Fruit fly (Drosophila melanogaster): Measurements from ENCODE around the gene Chrac-14.

The Chrac-14 gene

DNA sequence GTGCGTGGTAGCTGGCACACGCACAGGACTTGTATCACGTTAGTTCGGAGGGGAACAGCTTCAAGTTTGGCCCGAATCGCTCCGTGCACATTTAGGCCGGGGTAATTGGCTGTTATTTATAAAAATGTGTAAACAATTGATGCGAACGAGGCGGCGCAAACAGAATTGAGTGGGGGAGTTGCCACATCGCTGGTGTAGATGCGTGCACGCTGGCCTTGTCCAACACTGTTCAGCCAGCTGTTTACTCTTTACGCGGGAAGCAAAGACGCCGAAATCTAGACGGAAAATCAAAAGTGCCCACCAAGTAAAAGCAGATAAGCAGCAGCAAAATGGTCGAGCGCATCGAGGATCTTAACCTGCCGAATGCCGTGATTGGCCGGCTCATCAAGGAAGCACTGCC lies at the start of gene Chrac-14, which contains the start of gene D12:
Gene Chrac-14 (plus strand): TSS at position 230 of the 400 bp plus-strand sequence.
Gene D12 (minus strand): TSS at position 190 of the 400 bp plus-strand sequence.
- TF ChIP-seq CG17801 (GFP tag; optimal IDR thresholded peaks at IDR 0.05; ENCODE audit: partially characterized antibody) = no peak

DNA sequence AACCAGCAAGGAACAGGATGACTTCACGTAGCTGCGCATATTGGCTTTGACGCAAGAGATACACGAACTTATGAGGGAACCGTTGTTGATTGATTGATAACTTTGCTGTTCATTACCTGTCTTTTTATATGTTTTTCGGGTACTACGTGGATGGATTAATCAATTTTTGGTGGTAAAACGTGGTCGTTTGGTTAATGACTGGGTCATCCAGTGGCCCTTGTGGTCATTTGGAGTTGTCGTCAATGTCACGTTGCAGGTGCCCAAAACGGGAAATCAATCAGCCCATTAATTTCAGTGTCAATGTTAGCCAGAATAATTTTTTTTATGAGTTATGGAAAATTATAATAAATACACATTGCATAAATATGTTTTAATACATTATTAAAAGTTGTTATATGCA lies 48.0 kb upstream of the Chrac-14 start, which contains the start of gene CG42819:
Gene CG42819 (minus strand): TSS at position 101 of the 400 bp plus-strand sequence.
- TF ChIP-seq CG17801 (GFP tag; optimal IDR thresholded peaks at IDR 0.05; ENCODE audit: partially characterized antibody) = no peak

dm6 chr2L:8392298-8392697 lies 44.9 kb upstream of the Chrac-14 start, which contains the start of gene CG42820:
TSS of gene CG42820 (minus strand) at chr2L:8392398.
- no peak for TF ChIP-seq CG17801 (GFP tag; optimal IDR thresholded peaks at IDR 0.05; ENCODE audit: partially characterized antibody)

dm6 chr2L:8393122-8393521 lies 44.1 kb upstream of the Chrac-14 start, which contains the start of gene Acp29AB:
TSS of gene Acp29AB (minus strand) at chr2L:8393222.
- TF ChIP-seq CG17801 (GFP tag; optimal IDR thresholded peaks at IDR 0.05; ENCODE audit: partially characterized antibody) = no peak

- TF ChIP-seq CG17801 (GFP tag; optimal IDR thresholded peaks at IDR 0.05; ENCODE audit: partially characterized antibody) = no peak
Measured at dm6 chr2L:8394180-8394579, 43.0 kb upstream of the Chrac-14 start, which contains the start of gene lectin-29Ca. TSS of gene lectin-29Ca (minus strand) at chr2L:8394280.

DNA sequence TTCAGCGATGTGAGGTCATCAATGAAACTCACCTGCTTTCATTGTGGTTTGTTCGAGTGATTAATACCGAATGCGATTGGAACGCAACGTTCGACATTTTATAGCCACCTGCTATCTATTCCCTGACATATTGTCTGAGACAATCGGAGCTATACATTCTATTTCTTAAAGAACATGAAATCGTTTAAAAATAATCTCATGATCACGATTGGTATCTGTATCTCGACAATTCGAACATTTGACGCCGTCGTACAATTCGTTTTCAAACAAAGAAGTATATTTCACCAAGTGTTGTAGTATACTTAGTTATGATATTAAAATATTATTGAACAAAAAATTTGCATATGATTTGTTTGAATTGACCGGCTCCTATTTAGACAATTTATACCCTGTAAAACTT lies 42.4 kb upstream of the Chrac-14 start, which contains the start of gene Peritrophin-15b:
Gene Peritrophin-15b (minus strand): TSS at position 101 of the 400 bp plus-strand sequence.
- no peak for TF ChIP-seq CG17801 (GFP tag; optimal IDR thresholded peaks at IDR 0.05; ENCODE audit: partially characterized antibody)

DNA sequence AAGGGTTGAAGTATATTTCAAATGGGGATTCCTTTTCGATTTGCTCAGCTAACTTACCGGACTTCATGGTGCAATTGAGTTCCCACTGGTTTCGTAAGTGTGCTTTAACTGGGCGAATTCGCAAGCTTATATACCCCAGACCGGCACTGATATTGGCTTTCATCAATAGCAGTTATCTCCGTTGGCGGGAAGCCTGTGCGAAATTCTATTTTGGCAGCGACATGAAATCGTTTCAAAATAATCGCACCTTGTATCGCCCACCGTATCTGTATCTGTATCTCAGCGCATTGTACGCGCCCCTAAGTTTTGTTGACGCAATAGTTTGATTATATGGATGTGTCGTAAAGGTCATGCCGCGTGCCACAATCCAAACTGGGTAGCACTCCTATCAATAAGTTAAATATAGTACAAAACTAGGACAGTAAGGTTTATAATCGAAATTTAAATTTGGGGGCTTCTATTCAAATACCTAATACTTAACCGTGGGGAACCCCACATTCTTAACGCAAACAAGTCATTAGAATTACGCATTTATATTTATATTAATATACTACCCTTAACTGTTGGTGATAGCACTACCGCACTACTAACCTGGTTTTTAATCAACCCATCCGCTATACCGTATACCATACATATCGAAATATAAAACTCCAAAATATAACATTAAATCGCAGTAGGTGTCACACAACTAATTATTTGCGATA lies 41.1 kb upstream of the Chrac-14 start, which contains the start of the genes Peritrophin-15a and CG13385:
Gene Peritrophin-15a (minus strand): TSS at position 101 of the 704 bp plus-strand sequence.
Gene CG13385 (plus strand): TSS at position 654 of the 704 bp plus-strand sequence.
- TF ChIP-seq CG17801 (GFP tag; optimal IDR thresholded peaks at IDR 0.05; ENCODE audit: partially characterized antibody) = no peak

- TF ChIP-seq CG17801 (GFP tag; optimal IDR thresholded peaks at IDR 0.05; ENCODE audit: partially characterized antibody) = no peak
Measured at dm6 chr2L:8398721-8399120, 38.5 kb upstream of the Chrac-14 start, which contains the start of gene CG13386. TSS of gene CG13386 (plus strand) at chr2L:8399021.

DNA sequence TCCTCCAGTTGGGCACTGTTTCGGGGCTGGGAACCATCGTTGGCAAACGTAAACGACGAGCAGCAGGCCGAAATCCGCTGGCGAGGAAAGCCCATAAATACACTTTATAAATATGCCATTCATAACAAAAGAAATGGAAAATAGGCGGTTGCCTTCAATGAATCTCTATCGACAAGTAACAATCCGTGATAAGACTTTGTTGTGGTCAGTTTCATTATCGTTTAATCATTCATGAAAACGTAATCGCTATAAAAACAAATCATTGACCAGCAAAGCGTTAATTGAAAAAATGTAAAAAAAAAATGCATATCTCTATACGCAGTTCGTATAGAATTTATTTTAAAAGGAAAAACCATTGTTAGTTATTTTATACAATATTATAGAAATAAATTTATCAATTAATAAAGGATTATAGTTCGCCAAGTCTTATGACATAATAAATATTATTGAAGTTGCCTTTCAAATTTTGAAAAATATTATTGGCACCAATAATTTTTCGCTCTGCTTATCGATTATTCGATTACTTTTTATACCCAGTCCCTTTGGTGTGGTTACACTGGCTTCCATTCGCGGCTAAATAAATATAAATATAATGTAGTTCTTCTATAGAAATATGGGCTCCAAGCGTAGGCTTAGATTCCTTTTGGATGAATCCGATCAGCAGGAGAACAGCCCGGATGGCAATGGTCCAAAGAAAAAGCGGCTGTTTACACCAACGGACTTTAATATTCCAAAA lies 37.2 kb upstream of the Chrac-14 start, which contains the start of gene CG31898:
Gene CG31898 (plus strand): TSS at position 559 of the 736 bp plus-strand sequence.
- TF ChIP-seq CG17801 (GFP tag; optimal IDR thresholded peaks at IDR 0.05; ENCODE audit: partially characterized antibody) = no peak

dm6 chr2L:8402928-8403285 lies 34.3 kb upstream of the Chrac-14 start, which contains the start of gene fy:
TSS of gene fy (minus strand) at chr2L:8403280.
- TF ChIP-seq CG17801 (GFP tag; optimal IDR thresholded peaks at IDR 0.05; ENCODE audit: partially characterized antibody) = no peak

- TF ChIP-seq CG17801 (GFP tag; optimal IDR thresholded peaks at IDR 0.05; ENCODE audit: partially characterized antibody) = peak; percentile 67
Measured at dm6 chr2L:8403286-8404270, 33.6 kb upstream of the Chrac-14 start, which contains the start of gene emb. TSS of gene emb (plus strand) at chr2L:8403573.

DNA sequence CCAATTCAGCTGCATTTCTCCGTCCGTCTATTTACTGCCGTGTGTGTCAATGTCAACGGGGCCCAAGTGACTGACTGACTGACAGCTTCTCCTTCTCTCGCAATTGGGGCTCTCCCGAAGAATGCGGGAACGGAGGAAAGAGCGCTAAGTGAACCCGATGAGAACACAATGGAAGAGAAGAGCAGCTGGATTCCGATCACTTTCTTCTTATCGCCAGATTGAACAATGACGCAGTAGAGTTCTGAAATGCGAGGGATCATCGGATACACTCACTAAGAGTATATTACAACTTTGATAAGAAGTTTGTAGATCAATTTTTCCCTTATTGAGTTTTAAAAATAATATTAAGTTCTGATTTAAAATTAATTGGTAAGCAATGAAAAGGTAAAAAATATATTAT lies 25.7 kb upstream of the Chrac-14 start, which contains the start of gene Naglu:
Gene Naglu (minus strand): TSS at position 339 of the 400 bp plus-strand sequence.
- no peak for TF ChIP-seq CG17801 (GFP tag; optimal IDR thresholded peaks at IDR 0.05; ENCODE audit: partially characterized antibody)

- peak; percentile 70 for TF ChIP-seq CG17801 (GFP tag; optimal IDR thresholded peaks at IDR 0.05; ENCODE audit: partially characterized antibody)
Measured at dm6 chr2L:8414887-8415883, 22.0 kb upstream of the Chrac-14 start, which contains the start of the genes CG13398 and Akap200. TSS of gene CG13398 (minus strand) at chr2L:8415256. TSS of gene Akap200 (plus strand) at chr2L:8415690.
